Worm (Caenorhabditis elegans) whole organism, L4 larva: Measurements from ENCODE around the gene sre-7.
"Not testable (repeated sequence)": the region's sequence is repeated elsewhere in the genome, so short reads cannot be mapped to it uniquely, and the experiment has no call there.

ENCODE experiments used
- aly-2 ChIP-seq: sonication (generic microtip); optimal IDR thresholded peaks from 2 replicates; lab custom pipeline; 2018; ENCODE audit warnings: missing biosample characterization, missing genetic modification characterization
- arid-1 ChIP-seq: fragments of 200-800 bp; sonication (Bioruptor generic); conservative IDR thresholded peaks from 2 replicates; pipeline ENCODE4 v1.3.6; 2022; ENCODE audit warnings: missing genetic modification reagents, missing genetic modification characterization, missing compliant biosample characterization
- ceh-20 ChIP-seq: fragments of 200-800 bp; sonication (Bioruptor generic); IDR thresholded peaks from 2 replicates; pipeline ENCODE4 v1.3.6; 2022; ENCODE audit warnings: missing genetic modification reagents, missing genetic modification characterization, missing compliant biosample characterization
- daf-12 ChIP-seq: fragments of 150-350 bp; optimal IDR thresholded peaks from 2 replicates; lab custom pipeline; 2014; ENCODE audit warnings: missing biosample characterization, missing genetic modification reagents, missing genetic modification characterization
- hmg-1.1 ChIP-seq: fragments of 200-800 bp; sonication (Bioruptor generic); IDR thresholded peaks from 2 replicates; pipeline ENCODE4 v1.3.6; 2022; ENCODE audit warnings: missing genetic modification reagents, missing genetic modification characterization, missing compliant biosample characterization
- jun-1 ChIP-seq: fragments of 150-350 bp; optimal IDR thresholded peaks from 2 replicates; lab custom pipeline; 2014; ENCODE audit warnings: missing biosample characterization, missing genetic modification reagents, missing genetic modification characterization
- lir-3 ChIP-seq: sonication (generic microtip); optimal IDR thresholded peaks from 2 replicates; lab custom pipeline; 2016; ENCODE audit warnings: mild to moderate bottlenecking, missing genetic modification characterization, missing compliant biosample characterization
- mxl-3 ChIP-seq: fragments of 200-800 bp; sonication (Bioruptor generic); optimal IDR thresholded peaks from 2 replicates; lab custom pipeline; 2018; ENCODE audit warnings: mild to moderate bottlenecking, missing genetic modification characterization, missing compliant biosample characterization
- nhr-10 ChIP-seq: fragments of 150-350 bp; optimal IDR thresholded peaks from 2 replicates; lab custom pipeline; 2014; ENCODE audit warnings: missing biosample characterization, missing genetic modification characterization
- nhr-77 ChIP-seq: fragments of 150-350 bp; optimal IDR thresholded peaks from 2 replicates; lab custom pipeline; 2014; ENCODE audit warnings: missing biosample characterization, missing genetic modification characterization
- tag-97 ChIP-seq: fragments of 200-800 bp; sonication (Bioruptor generic); IDR thresholded peaks from 2 replicates; pipeline ENCODE4 v1.3.6; 2022; ENCODE audit warnings: missing genetic modification characterization, missing compliant biosample characterization
- unc-62 ChIP-seq, 3 experiments: fragments of 150-350 bp in 1 of 3; sonication (generic microtip); optimal IDR thresholded peaks in 2 of 3; peaks in 1 of 3; 1 replicate in 1 of 3; 2 replicates in 2 of 3; lab custom pipeline; 2014 to 2017; ENCODE audit warnings: missing biosample characterization in 3 of 3, missing genetic modification characterization in 3 of 3, missing genetic modification reagents in 3 of 3, missing genotype in 1 of 3
- zip-2 ChIP-seq: fragments of 150-350 bp; optimal IDR thresholded peaks from 2 replicates; lab custom pipeline; 2014; ENCODE audit warnings: missing biosample characterization, missing genetic modification characterization

DNA sequence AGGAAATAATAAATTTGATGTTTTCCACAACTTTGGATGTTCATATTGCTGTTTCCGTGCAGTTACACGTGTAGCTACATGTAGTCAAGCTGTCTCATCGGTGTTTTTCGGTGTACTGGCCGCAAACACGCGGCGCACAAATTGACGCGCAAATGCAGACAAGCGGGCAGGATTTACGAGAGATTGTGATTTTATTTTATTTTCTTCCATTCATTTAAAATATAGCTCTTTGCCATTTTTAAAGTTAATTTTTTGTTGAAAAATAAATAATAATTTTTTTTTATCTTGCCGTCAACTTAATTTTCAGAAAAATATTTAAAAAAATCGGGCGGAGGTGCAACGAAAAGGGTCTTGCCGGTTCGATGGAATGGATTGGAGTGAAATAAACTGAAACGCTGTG lies 30.3 kb downstream of the sre-7 start, which contains the start of gene F40G12.7:
- TF ChIP-seq unc-62 (GFP tag; optimal IDR thresholded peaks at IDR 0.05 in 1 of 2; lab: Kevin White, UChicago); unc-62 (tag; optimal IDR thresholded peaks at IDR 0.05; lab: Kevin White, UChicago); tag-97 (GFP tag; lab: Robert Waterston, UW); aly-2 (tag; lab: Kevin White, UChicago); nhr-10 (tag; lab: Kevin White, UChicago); lir-3 (tag; lab: Kevin White, UChicago); jun-1; zip-2 (tag; lab: Kevin White, UChicago); hmg-1.1 (GFP tag; lab: Robert Waterston, UW); ceh-20; daf-12 (tag; lab: Kevin White, UChicago); nhr-77 (tag; lab: Kevin White, UChicago); mxl-3 (GFP tag; lab: Kevin White, UChicago); arid-1 (GFP tag; lab: Robert Waterston, UW): not testable (repeated sequence)
